Fruit fly (Drosophila melanogaster): ENCODE results near the gene CG14960.

dm6 chr3L:3249664-3249996 is 21.2 kb upstream of the CG14960 start:
- TF ChIP-seq CG8478 (optimal IDR thresholded peaks at IDR 0.05) = no peak
- no peak for TF ChIP-seq CTCF (optimal IDR thresholded peaks at IDR 0.05)

Measured in S2 (cell line).